Fruit fly (Drosophila melanogaster) whole organism, prepupa: ENCODE measurements around the gene CG11756.
A peak's percentile ranks its signal among the peaks of the same experiment; 100 is the strongest.

Experiments
- CG10631 ChIP-seq: fragments of 200-800 bp; sonication (Bioruptor generic); optimal IDR thresholded peaks from 2 replicates; lab custom pipeline; 2016; ENCODE audit warnings: missing biosample characterization, missing genetic modification characterization
- CG10669 ChIP-seq: fragments of 200-800 bp; sonication (Bioruptor generic); optimal IDR thresholded peaks from 3 replicates; lab custom pipeline; 2018; ENCODE audit warnings: missing biosample characterization, mild to moderate bottlenecking, missing genetic modification characterization, moderate library complexity
- CG11762 ChIP-seq: fragments of 200-800 bp; sonication (Bioruptor generic); optimal IDR thresholded peaks from 3 replicates; lab custom pipeline; 2016; ENCODE audit warnings: missing biosample characterization, missing genetic modification characterization; ENCODE audit not compliant: insufficient read depth
- CG11902 ChIP-seq: fragments of 200-800 bp; sonication (Bioruptor generic); optimal IDR thresholded peaks from 3 replicates; lab custom pipeline; 2016; ENCODE audit warnings: missing biosample characterization, missing genetic modification characterization
- CG31627 ChIP-seq: fragments of 200-800 bp; sonication (Bioruptor generic); optimal IDR thresholded peaks from 3 replicates; lab custom pipeline; 2016; ENCODE audit warnings: missing biosample characterization, missing genetic modification characterization
- CG32006 ChIP-seq: fragments of 200-800 bp; sonication (Bioruptor generic); optimal IDR thresholded peaks from 3 replicates; lab custom pipeline; 2017; ENCODE audit warnings: missing biosample characterization, mild to moderate bottlenecking, missing genetic modification characterization
- CG3919 ChIP-seq: fragments of 200-800 bp; sonication (Bioruptor generic); optimal IDR thresholded peaks from 3 replicates; lab custom pipeline; 2016; ENCODE audit warnings: missing biosample characterization, missing genetic modification characterization
- CG4318 ChIP-seq: fragments of 200-800 bp; sonication (Bioruptor generic); optimal IDR thresholded peaks from 3 replicates; lab custom pipeline; 2017; ENCODE audit warnings: missing biosample characterization, mild to moderate bottlenecking, missing genetic modification characterization
- CG6163 ChIP-seq: fragments of 200-800 bp; sonication (Bioruptor generic); IDR thresholded peaks from 3 replicates; pipeline ENCODE4 v1.3.6; 2022; ENCODE audit warnings: missing biosample characterization, missing genetic modification characterization
- CG6276 ChIP-seq: fragments of 200-800 bp; sonication (Bioruptor generic); optimal IDR thresholded peaks from 2 replicates; lab custom pipeline; 2017; ENCODE audit warnings: missing biosample characterization, mild to moderate bottlenecking, missing genetic modification characterization
- CG6792 ChIP-seq: fragments of 200-800 bp; sonication (Bioruptor generic); optimal IDR thresholded peaks from 3 replicates; lab custom pipeline; 2016; ENCODE audit warnings: missing biosample characterization, missing genetic modification characterization
- CG6854 ChIP-seq: fragments of 200-800 bp; sonication (Bioruptor generic); optimal IDR thresholded peaks from 2 replicates; lab custom pipeline; 2017; ENCODE audit warnings: missing biosample characterization, mild to moderate bottlenecking, missing genetic modification characterization
- CG8632 ChIP-seq: fragments of 200-800 bp; sonication (Bioruptor generic); optimal IDR thresholded peaks from 3 replicates; lab custom pipeline; 2016; ENCODE audit warnings: missing biosample characterization, missing genetic modification characterization
- CG9139 ChIP-seq: fragments of 200-800 bp; sonication (Bioruptor generic); optimal IDR thresholded peaks from 3 replicates; lab custom pipeline; 2017; ENCODE audit warnings: missing biosample characterization, mild to moderate bottlenecking, missing genetic modification characterization
- Eip78C ChIP-seq: fragments of 200-800 bp; sonication (Bioruptor generic); peaks from one replicate; lab custom pipeline; 2016; ENCODE audit warnings: missing biosample characterization, missing genetic modification characterization
- Eip93F ChIP-seq: fragments of 200-800 bp; sonication (Bioruptor generic); optimal IDR thresholded peaks from 2 replicates; lab custom pipeline; 2016; ENCODE audit warnings: missing biosample characterization, mild to moderate bottlenecking, missing genetic modification characterization
- Ets21C ChIP-seq: fragments of 200-800 bp; sonication (Bioruptor generic); optimal IDR thresholded peaks from 3 replicates; lab custom pipeline; 2016; ENCODE audit warnings: missing biosample characterization, missing genetic modification characterization
- Gug ChIP-seq: fragments of 200-800 bp; sonication (Bioruptor generic); IDR thresholded peaks from 2 replicates; pipeline ENCODE4 v1.3.6; 2022; ENCODE audit warnings: missing biosample characterization, missing genetic modification characterization
- Hr39 ChIP-seq: fragments of 200-800 bp; sonication (Bioruptor generic); optimal IDR thresholded peaks from 2 replicates; lab custom pipeline; 2016; ENCODE audit warnings: missing biosample characterization, missing genetic modification characterization
- Hr4 ChIP-seq: fragments of 200-800 bp; sonication (Bioruptor generic); optimal IDR thresholded peaks from 3 replicates; lab custom pipeline; 2016; ENCODE audit warnings: missing biosample characterization, missing genetic modification characterization
- Met ChIP-seq: fragments of 200-800 bp; sonication (Bioruptor generic); optimal IDR thresholded peaks from 3 replicates; lab custom pipeline; 2016; ENCODE audit warnings: missing biosample characterization, missing genetic modification characterization
- Smox ChIP-seq: fragments of 200-800 bp; sonication (Bioruptor generic); optimal IDR thresholded peaks from 3 replicates; lab custom pipeline; 2016; ENCODE audit warnings: missing biosample characterization, missing genetic modification characterization
- Sox102F ChIP-seq: fragments of 200-800 bp; sonication (Bioruptor generic); optimal IDR thresholded peaks from 2 replicates; lab custom pipeline; 2016; ENCODE audit warnings: missing biosample characterization, mild to moderate bottlenecking, missing genetic modification characterization
- Sox14 ChIP-seq: fragments of 200-800 bp; sonication (Bioruptor generic); optimal IDR thresholded peaks from 3 replicates; lab custom pipeline; 2016; ENCODE audit warnings: missing biosample characterization, missing genetic modification characterization
- Sox15 ChIP-seq: fragments of 200-800 bp; sonication (Bioruptor generic); optimal IDR thresholded peaks from 3 replicates; lab custom pipeline; 2016; ENCODE audit warnings: missing biosample characterization, missing genetic modification characterization
- cyc ChIP-seq: fragments of 200-800 bp; sonication (Bioruptor generic); optimal IDR thresholded peaks from 3 replicates; lab custom pipeline; 2016; ENCODE audit warnings: missing biosample characterization, missing genetic modification characterization
- dac ChIP-seq: fragments of 200-800 bp; sonication (Bioruptor generic); optimal IDR thresholded peaks from 2 replicates; lab custom pipeline; 2017; ENCODE audit warnings: missing biosample characterization, mild to moderate bottlenecking, missing genetic modification characterization
- esn ChIP-seq: fragments of 200-800 bp; sonication (Bioruptor generic); optimal IDR thresholded peaks from 2 replicates; lab custom pipeline; 2016; ENCODE audit warnings: missing biosample characterization, mild to moderate bottlenecking, missing genetic modification characterization, moderate library complexity
- fd59A ChIP-seq: fragments of 200-800 bp; sonication (Bioruptor generic); optimal IDR thresholded peaks from 2 replicates; lab custom pipeline; 2017; ENCODE audit warnings: missing biosample characterization, mild to moderate bottlenecking, missing genetic modification characterization, missing genetic modification reagents
- fkh ChIP-seq: fragments of 200-800 bp; sonication (Bioruptor generic); optimal IDR thresholded peaks from 3 replicates; lab custom pipeline; 2017; ENCODE audit warnings: missing biosample characterization, mild to moderate bottlenecking, missing genetic modification characterization, moderate library complexity
- lz ChIP-seq: fragments of 200-800 bp; sonication (Bioruptor generic); optimal IDR thresholded peaks from 3 replicates; lab custom pipeline; 2016; ENCODE audit warnings: missing biosample characterization, missing genetic modification characterization
- pdm3 ChIP-seq: fragments of 200-800 bp; sonication (Bioruptor generic); optimal IDR thresholded peaks from 3 replicates; lab custom pipeline; 2016; ENCODE audit warnings: missing biosample characterization, missing genetic modification characterization
- salr ChIP-seq, 2 experiments: fragments of 200-800 bp; sonication (Bioruptor generic); optimal IDR thresholded peaks; 3 replicates each; lab custom pipeline; 2016 to 2018; ENCODE audit warnings: missing biosample characterization in 2 of 2, missing genetic modification characterization in 2 of 2, mild to moderate bottlenecking in 1 of 2
- ss ChIP-seq, 2 experiments: fragments of 200-800 bp; sonication (Bioruptor generic); optimal IDR thresholded peaks; 2 replicates in 1 of 2; 3 replicates in 1 of 2; lab custom pipeline; 2017 to 2018; ENCODE audit warnings: mild to moderate bottlenecking in 2 of 2, missing biosample characterization in 2 of 2, missing genetic modification characterization in 2 of 2, moderate library complexity in 1 of 2
- svp ChIP-seq: fragments of 200-800 bp; sonication (Bioruptor generic); peaks from one replicate; lab custom pipeline; 2016; ENCODE audit warnings: missing biosample characterization, missing genetic modification characterization
- vri ChIP-seq: fragments of 200-800 bp; sonication (Bioruptor generic); optimal IDR thresholded peaks from 3 replicates; lab custom pipeline; 2016; ENCODE audit warnings: missing biosample characterization, mild to moderate bottlenecking, missing genetic modification characterization

Gene CG11756

DNA sequence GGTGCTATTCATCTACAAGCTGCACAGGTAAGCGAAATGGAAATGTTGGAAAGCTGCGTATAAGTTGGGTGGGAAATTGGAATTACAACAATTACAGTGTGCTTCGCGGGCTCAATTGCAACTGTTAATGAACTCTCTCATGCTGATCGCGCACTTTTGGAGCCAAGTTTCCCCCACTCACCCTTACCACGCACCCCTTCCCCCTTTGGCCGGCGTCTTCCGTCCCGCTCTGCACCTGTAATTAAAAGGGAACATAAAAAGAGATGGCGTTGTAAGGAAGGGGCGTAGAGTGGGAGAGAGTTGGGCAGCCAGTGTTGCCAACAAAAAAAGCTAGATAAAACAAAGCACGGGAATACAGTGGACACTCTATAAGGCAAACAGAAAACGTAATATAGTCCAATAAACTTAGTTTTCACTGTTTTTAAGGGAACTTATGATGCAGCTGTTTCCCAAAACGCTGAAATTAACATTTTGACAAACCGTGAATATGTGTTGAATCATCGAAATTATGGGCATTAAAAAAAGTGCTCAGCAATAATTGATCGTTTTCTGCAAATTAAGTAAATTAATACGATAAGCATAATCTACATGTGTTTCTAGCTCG, 7.1 kb upstream of the CG11756 start (continued):
- TF ChIP-seq CG6854 (GFP tag; lab: Kevin White, UChicago) (no peak), Hr4 (peak; percentile 48), CG11902 (GFP tag; lab: Kevin White, UChicago) (no peak), ss (GFP tag; optimal IDR thresholded peaks at IDR 0.05; lab: Kevin White, UChicago) (peak in 1 of 2 experiments; percentile 11)
- TF ChIP-seq, all 60 proteins: peak for 27

DNA sequence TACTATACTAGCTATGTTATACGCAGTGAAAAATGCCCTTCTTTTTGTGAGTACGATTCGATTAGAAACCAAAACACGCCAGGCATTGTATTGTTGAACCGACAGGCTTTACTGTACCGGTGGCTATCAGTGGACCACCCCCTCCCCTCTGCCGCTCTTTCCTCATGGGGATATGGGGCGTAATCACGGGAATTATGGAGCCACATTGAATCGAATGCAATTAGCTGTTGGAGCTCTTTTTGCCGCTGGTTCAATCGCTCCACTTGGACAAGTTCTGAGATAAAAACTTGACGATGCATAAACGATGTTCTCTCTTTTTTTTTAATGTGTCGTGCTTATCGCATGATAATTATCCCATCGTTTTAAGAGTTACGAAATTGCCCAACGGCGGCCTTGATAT, 5.8 kb upstream of the CG11756 start:
- TF ChIP-seq CG6163 (GFP tag; lab: Robert Waterston, UW) (0 out of 3 replicates have a peak, but pooled peaks have one; percentile 27), CG9139 (no peak), vri (GFP tag; lab: Kevin White, UChicago) (peak; percentile 69), CG32006 (GFP tag; lab: Kevin White, UChicago) (peak; percentile 11), CG6792 (GFP tag; lab: Kevin White, UChicago) (no peak), Eip78C (peak; percentile 39), CG3919 (GFP tag; lab: Kevin White, UChicago) (no peak), CG6854 (GFP tag; lab: Kevin White, UChicago) (no peak), CG31627 (no peak), salr (GFP tag; optimal IDR thresholded peaks at IDR 0.05; lab: Kevin White, UChicago) (no peak), svp (peak; percentile 66), ss (GFP tag; optimal IDR thresholded peaks at IDR 0.05; lab: Kevin White, UChicago) (no peak), Ets21C (no peak), CG8632 (no peak)

DNA sequence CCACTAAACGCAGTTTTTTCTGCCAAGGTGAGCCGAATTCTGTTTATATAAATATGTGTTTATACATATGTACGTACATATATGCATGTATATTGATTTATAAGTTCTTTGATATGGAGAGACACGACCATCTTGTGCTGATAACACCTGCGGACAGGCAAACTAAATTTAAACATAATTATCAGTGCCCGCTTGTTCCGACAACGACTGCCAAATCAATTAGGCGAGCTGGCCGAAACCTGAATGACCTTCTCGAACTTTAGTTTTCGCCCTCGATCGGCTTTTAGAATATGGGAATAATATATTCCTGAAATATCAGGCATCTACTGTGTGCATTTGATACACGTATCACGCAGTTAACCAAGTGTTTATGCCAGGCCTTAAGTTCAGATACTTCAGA, 5.1 kb upstream of the CG11756 start:
- TF ChIP-seq CG6276 (GFP tag; lab: Kevin White, UChicago) (no peak), Ets21C (no peak), Gug (GFP tag; lab: Robert Waterston, UW) (no peak), CG4318 (GFP tag; lab: Kevin White, UChicago) (no peak), CG10669 (no peak), CG11762 (GFP tag; lab: Kevin White, UChicago) (no peak), Eip93F (GFP tag; lab: Kevin White, UChicago) (no peak), Met (GFP tag; lab: Kevin White, UChicago) (no peak), Sox14 (GFP tag; lab: Kevin White, UChicago) (no peak), Eip78C (no peak), cyc (GFP tag; lab: Kevin White, UChicago) (no peak), Sox15 (no peak), svp (no peak), fd59A (GFP tag; lab: Kevin White, UChicago) (no peak), CG10631 (no peak)

DNA sequence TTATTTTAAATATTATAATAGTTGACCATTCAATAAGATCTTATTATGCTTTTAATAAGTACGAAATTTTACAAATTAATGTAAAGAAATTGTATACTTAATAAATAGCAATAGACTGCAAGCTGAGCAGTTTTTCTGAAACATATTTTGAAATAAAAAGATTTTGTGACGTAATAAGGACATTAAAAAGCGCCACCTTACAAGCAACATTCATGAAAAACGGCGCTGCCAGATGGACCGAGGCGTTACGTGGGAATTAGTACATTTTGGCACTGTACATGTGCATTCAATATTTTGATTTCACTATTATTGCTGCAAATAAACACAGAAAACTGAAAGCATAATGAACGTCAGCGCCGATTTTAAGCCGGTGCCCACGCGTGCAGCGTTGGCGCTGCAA, 909 bp downstream of the CG11756 start, which contains the start of gene CG1738:
CG1738 (plus strand) TSS at position 221 of the 400 bp plus-strand sequence.
- TF ChIP-seq vri (GFP tag; lab: Kevin White, UChicago) = peak; percentile 21
- TF ChIP-seq Smox (GFP tag; lab: Kevin White, UChicago) = peak; percentile 5
- no peak for TF ChIP-seq Sox102F (GFP tag; lab: Kevin White, UChicago)
- peak; percentile 6 for TF ChIP-seq cyc (GFP tag; lab: Kevin White, UChicago)

DNA sequence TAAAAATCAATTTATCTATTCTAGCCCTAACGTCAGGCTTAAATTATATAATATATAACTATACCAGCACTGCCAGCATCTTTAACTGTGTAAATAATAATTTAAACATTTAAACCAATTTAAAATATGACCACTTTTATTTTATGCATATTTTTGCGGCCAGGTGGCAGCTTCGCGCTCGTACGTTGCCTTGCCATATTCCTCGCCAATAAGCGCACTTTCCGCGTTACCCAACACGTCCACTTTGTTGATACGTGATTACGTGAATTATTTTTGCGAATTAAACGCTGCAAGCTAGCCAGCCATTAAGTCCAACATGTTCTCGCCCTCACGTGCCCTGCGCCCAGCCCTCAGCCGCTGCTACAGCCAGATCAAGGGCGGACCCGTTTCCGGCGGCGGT, 1.9 kb downstream of the CG11756 start, which contains the start of gene NdufV3:
NdufV3 (plus strand) TSS at position 219 of the 400 bp plus-strand sequence.
- TF ChIP-seq svp (peak; percentile 50), CG6276 (GFP tag; lab: Kevin White, UChicago) (no peak), Ets21C (no peak), Hr39 (no peak), CG3919 (GFP tag; lab: Kevin White, UChicago) (peak; percentile 12), dac (no peak), CG6854 (GFP tag; lab: Kevin White, UChicago) (no peak), esn (GFP tag; lab: Kevin White, UChicago) (no peak), Sox14 (GFP tag; lab: Kevin White, UChicago) (peak; percentile 6), fkh (GFP tag; lab: Kevin White, UChicago) (peak; percentile 9), CG10631 (no peak), lz (GFP tag; lab: Kevin White, UChicago) (peak; percentile 22), cyc (GFP tag; lab: Kevin White, UChicago) (peak; percentile 1), Hr4 (no peak), pdm3 (GFP tag; lab: Kevin White, UChicago) (peak; percentile 8), CG6163 (GFP tag; lab: Robert Waterston, UW) (peak; percentile 17; the same call in 1 of the 3 replicates)
